Fruit fly (Drosophila melanogaster) whole organism, embryonic: ENCODE measurements around the gene mthl14.

Experiments used
- B-H2 ChIP-seq: fragments of 200-800 bp; sonication (Bioruptor generic); optimal IDR thresholded peaks from 2 replicates; lab custom pipeline; 2018; ENCODE audit warnings: missing biosample characterization, mild to moderate bottlenecking, missing genetic modification characterization
- CG10366 ChIP-seq: fragments of 200-800 bp; sonication (Bioruptor generic); IDR thresholded peaks from 2 replicates; pipeline ENCODE4 v1.3.6; 2022; ENCODE audit warnings: missing biosample characterization, missing genetic modification characterization
- CG10543 ChIP-seq: fragments of 200-800 bp; sonication (Bioruptor generic); optimal IDR thresholded peaks from 3 replicates; lab custom pipeline; 2017; ENCODE audit warnings: missing biosample characterization, mild to moderate bottlenecking, missing genetic modification characterization, moderate library complexity
- CG11560 ChIP-seq: fragments of 200-800 bp; sonication (Bioruptor generic); IDR thresholded peaks from 3 replicates; pipeline ENCODE4 v1.3.6; 2022; ENCODE audit warnings: missing biosample characterization, missing genetic modification characterization
- CG13123 ChIP-seq: fragments of 200-800 bp; sonication (Bioruptor generic); optimal IDR thresholded peaks from 2 replicates; lab custom pipeline; 2016; ENCODE audit warnings: missing biosample characterization, missing genetic modification characterization
- CG14050 ChIP-seq: fragments of 200-800 bp; sonication (Bioruptor generic); IDR thresholded peaks from 3 replicates; pipeline ENCODE4 v1.3.6; 2022; ENCODE audit warnings: missing biosample characterization, missing genetic modification characterization
- CG15514 ChIP-seq: fragments of 200-800 bp; sonication (Bioruptor generic); optimal IDR thresholded peaks from 3 replicates; lab custom pipeline; 2017; ENCODE audit warnings: missing biosample characterization, missing genetic modification characterization, mild to moderate bottlenecking, moderate library complexity, missing genetic modification reagents
- CG16813 ChIP-seq: fragments of 200-800 bp; sonication (Bioruptor generic); IDR thresholded peaks from 3 replicates; pipeline ENCODE4 v1.3.6; 2022; ENCODE audit warnings: missing biosample characterization, missing genetic modification characterization; ENCODE audit not compliant: partially characterized antibody
- CG17829 ChIP-seq: fragments of 200-800 bp; optimal IDR thresholded peaks from 2 replicates; lab custom pipeline; 2019; ENCODE audit warnings: missing biosample characterization, mild to moderate bottlenecking, missing genetic modification characterization, moderate library complexity
- CG18262 ChIP-seq: fragments of 200-800 bp; optimal IDR thresholded peaks from 3 replicates; lab custom pipeline; 2019; ENCODE audit warnings: missing biosample characterization, mild to moderate bottlenecking, missing genetic modification characterization, moderate library complexity
- CG2120 ChIP-seq: fragments of 200-800 bp; sonication (Bioruptor generic); optimal IDR thresholded peaks from 3 replicates; lab custom pipeline; 2016; ENCODE audit warnings: missing biosample characterization, missing genetic modification characterization
- CG34376 ChIP-seq: fragments of 200-800 bp; sonication (Bioruptor generic); optimal IDR thresholded peaks from 2 replicates; lab custom pipeline; 2018; ENCODE audit warnings: missing biosample characterization, mild to moderate bottlenecking, missing genetic modification characterization
- CG3726 ChIP-seq: fragments of 200-800 bp; sonication (Bioruptor generic); IDR thresholded peaks from 3 replicates; pipeline ENCODE4, ENCODE4 v1.3.6; 2022; ENCODE audit warnings: missing biosample characterization, missing genetic modification characterization
- CG4617 ChIP-seq: fragments of 200-800 bp; sonication (Bioruptor generic); optimal IDR thresholded peaks from 3 replicates; lab custom pipeline; 2016; ENCODE audit warnings: missing biosample characterization, missing genetic modification characterization, borderline replicate concordance
- CG4820 ChIP-seq: fragments of 200-800 bp; sonication (Bioruptor generic); optimal IDR thresholded peaks from 3 replicates; lab custom pipeline; 2016; ENCODE audit warnings: missing biosample characterization, missing genetic modification characterization
- CG7556 ChIP-seq: fragments of 200-800 bp; sonication (Bioruptor generic); optimal IDR thresholded peaks from 2 replicates; lab custom pipeline; 2017; ENCODE audit warnings: missing biosample characterization, mild to moderate bottlenecking, missing genetic modification characterization
- CG8290 ChIP-seq, 3 experiments: fragments of 200-800 bp; sonication (Bioruptor generic); optimal IDR thresholded peaks; 2 replicates each; lab custom pipeline; 2016 to 2019; ENCODE audit warnings: missing biosample characterization in 3 of 3, missing genetic modification characterization in 3 of 3, mild to moderate bottlenecking in 2 of 3, moderate library complexity in 1 of 3
- CG9437 ChIP-seq: fragments of 200-800 bp; sonication (Bioruptor generic); optimal IDR thresholded peaks from 2 replicates; lab custom pipeline; 2018; ENCODE audit warnings: missing biosample characterization, mild to moderate bottlenecking, missing genetic modification characterization
- Dad ChIP-seq: fragments of 200-800 bp; sonication (Bioruptor generic); optimal IDR thresholded peaks from 3 replicates; lab custom pipeline; 2016; ENCODE audit warnings: missing biosample characterization, missing genetic modification characterization
- E2f2 ChIP-seq: fragments of 200-800 bp; sonication (Bioruptor generic); IDR thresholded peaks from 2 replicates; pipeline ENCODE4 v1.3.6; 2022; ENCODE audit warnings: missing biosample characterization, missing genetic modification characterization
- Ets65A ChIP-seq: fragments of 200-800 bp; sonication (Bioruptor generic); peaks from one replicate; lab custom pipeline; 2016; ENCODE audit warnings: missing biosample characterization, missing genetic modification characterization
- Fer1 ChIP-seq: fragments of 200-800 bp; sonication (Bioruptor generic); optimal IDR thresholded peaks from 2 replicates; lab custom pipeline; 2017; ENCODE audit warnings: missing biosample characterization, mild to moderate bottlenecking, missing genetic modification characterization
- Fer2 ChIP-seq: fragments of 200-800 bp; sonication (Bioruptor generic); optimal IDR thresholded peaks from 2 replicates; lab custom pipeline; 2018; ENCODE audit warnings: missing biosample characterization, mild to moderate bottlenecking, missing genetic modification characterization, moderate library complexity
- HHEX ChIP-seq: fragments of 200-800 bp; sonication (Bioruptor generic); optimal IDR thresholded peaks from 3 replicates; lab custom pipeline; 2017; ENCODE audit warnings: missing biosample characterization, mild to moderate bottlenecking, missing genetic modification characterization, missing genetic modification reagents
- Hand ChIP-seq: fragments of 200-800 bp; sonication (Bioruptor generic); optimal IDR thresholded peaks from 2 replicates; lab custom pipeline; 2017; ENCODE audit warnings: mild to moderate bottlenecking, missing biosample characterization, missing genetic modification reagents, missing genetic modification characterization
- HmgZ ChIP-seq: fragments of 200-800 bp; sonication (Bioruptor generic); optimal IDR thresholded peaks from 2 replicates; lab custom pipeline; 2018; ENCODE audit warnings: missing biosample characterization, mild to moderate bottlenecking, missing genetic modification characterization
- MBD-R2 ChIP-seq: fragments of 200-800 bp; sonication (Bioruptor generic); IDR thresholded peaks from 2 replicates; pipeline ENCODE4 v1.3.6; 2022; ENCODE audit warnings: missing biosample characterization, missing genetic modification characterization
- Mad ChIP-seq: fragments of 200-800 bp; sonication (Bioruptor generic); optimal IDR thresholded peaks from 2 replicates; lab custom pipeline; 2016; ENCODE audit warnings: missing biosample characterization, missing genetic modification characterization
- Max ChIP-seq: fragments of 200-800 bp; sonication (Bioruptor generic); optimal IDR thresholded peaks from 2 replicates; lab custom pipeline; 2016; ENCODE audit warnings: missing biosample characterization, mild to moderate bottlenecking, missing genetic modification characterization
- Med ChIP-seq: fragments of 200-800 bp; sonication (Bioruptor generic); peaks from one replicate; lab custom pipeline; 2016; ENCODE audit warnings: missing biosample characterization, missing genetic modification characterization, mild to moderate bottlenecking, inconsistent platforms, moderate library complexity
- Oaz ChIP-seq: fragments of 200-800 bp; sonication (Bioruptor generic); IDR thresholded peaks from 2 replicates; pipeline ENCODE4 v1.3.6; 2022; ENCODE audit warnings: missing biosample characterization, missing genetic modification characterization
- Pdp1 ChIP-seq, 2 experiments: fragments of 200-800 bp; sonication (Bioruptor generic); optimal IDR thresholded peaks; 3 replicates each; lab custom pipeline; 2016; ENCODE audit warnings: missing biosample characterization in 2 of 2, missing genetic modification characterization in 2 of 2, mild to moderate bottlenecking in 1 of 2, moderate library complexity in 1 of 2
- Spps ChIP-seq: fragments of 200-800 bp; sonication (Bioruptor generic); optimal IDR thresholded peaks from 2 replicates; lab custom pipeline; 2018; ENCODE audit warnings: missing biosample characterization, mild to moderate bottlenecking, missing genetic modification characterization
- en ChIP-seq: fragments of 200-800 bp; sonication (Bioruptor generic); optimal IDR thresholded peaks from 2 replicates; lab custom pipeline; 2016; ENCODE audit warnings: missing biosample characterization, missing genetic modification characterization
- ind ChIP-seq: fragments of 200-800 bp; sonication (Bioruptor generic); optimal IDR thresholded peaks from 3 replicates; lab custom pipeline; 2016; ENCODE audit warnings: missing biosample characterization, missing genetic modification characterization
- jigr1 ChIP-seq: fragments of 200-800 bp; sonication (Bioruptor generic); IDR thresholded peaks from 3 replicates; pipeline ENCODE4 v1.3.6; 2022; ENCODE audit warnings: missing biosample characterization, missing genetic modification characterization
- otp ChIP-seq: fragments of 200-800 bp; sonication (Bioruptor generic); IDR thresholded peaks from 3 replicates; pipeline ENCODE4, ENCODE4 v1.3.6; 2022; ENCODE audit warnings: missing biosample characterization, missing genetic modification characterization
- peb ChIP-seq: fragments of 200-800 bp; sonication (Bioruptor generic); IDR thresholded peaks from 2 replicates; pipeline ENCODE4 v1.3.6; 2022; ENCODE audit warnings: missing biosample characterization, missing genetic modification characterization
- psq ChIP-seq: fragments of 200-800 bp; sonication (Bioruptor generic); optimal IDR thresholded peaks from 2 replicates; lab custom pipeline; 2017; ENCODE audit warnings: missing biosample characterization, missing genetic modification characterization
- rib ChIP-seq: fragments of 200-800 bp; sonication (Bioruptor generic); IDR thresholded peaks from 2 replicates; pipeline ENCODE4 v1.3.6; 2022; ENCODE audit warnings: missing biosample characterization, missing genetic modification characterization
- run ChIP-seq: fragments of 200-800 bp; sonication (Bioruptor generic); optimal IDR thresholded peaks from 3 replicates; lab custom pipeline; 2018; ENCODE audit warnings: missing biosample characterization, mild to moderate bottlenecking, missing genetic modification characterization
- slbo ChIP-seq: fragments of 200-800 bp; sonication (Bioruptor generic); IDR thresholded peaks from 2 replicates; pipeline ENCODE4 v1.3.6; 2022; ENCODE audit warnings: missing biosample characterization, missing genetic modification characterization
- sob ChIP-seq: fragments of 200-800 bp; sonication (Bioruptor generic); IDR thresholded peaks from 2 replicates; pipeline ENCODE4 v1.3.6; 2022; ENCODE audit warnings: missing biosample characterization, missing genetic modification characterization
- stc ChIP-seq: fragments of 200-800 bp; sonication (Bioruptor generic); IDR thresholded peaks from 2 replicates; pipeline ENCODE4 v1.3.6; 2022; ENCODE audit warnings: missing biosample characterization, missing genetic modification characterization
- stwl ChIP-seq: fragments of 200-800 bp; sonication (Bioruptor generic); optimal IDR thresholded peaks from 3 replicates; lab custom pipeline; 2018; ENCODE audit warnings: missing biosample characterization, mild to moderate bottlenecking, missing genetic modification characterization, moderate library complexity
- tgo ChIP-seq: fragments of 200-800 bp; sonication (Bioruptor generic); IDR thresholded peaks from 3 replicates; pipeline ENCODE4 v1.3.6; 2022; ENCODE audit warnings: missing biosample characterization, missing genetic modification characterization
- tin ChIP-seq: fragments of 200-800 bp; sonication (Bioruptor generic); optimal IDR thresholded peaks from 3 replicates; lab custom pipeline; 2016; ENCODE audit warnings: missing biosample characterization, missing genetic modification characterization
- trem ChIP-seq: fragments of 200-800 bp; optimal IDR thresholded peaks from 3 replicates; lab custom pipeline; 2019; ENCODE audit warnings: missing biosample characterization, mild to moderate bottlenecking, missing genetic modification characterization, moderate library complexity
- trh ChIP-seq: fragments of 200-800 bp; sonication (Bioruptor generic); optimal IDR thresholded peaks from 2 replicates; lab custom pipeline; 2016; ENCODE audit warnings: missing biosample characterization, missing genetic modification characterization
- vvl ChIP-seq: fragments of 200-800 bp; sonication (Bioruptor generic); IDR thresholded peaks from 2 replicates; pipeline ENCODE4 v1.3.6; 2022; ENCODE audit warnings: missing biosample characterization, missing genetic modification characterization
- wdn ChIP-seq: fragments of 200-800 bp; sonication (Bioruptor generic); IDR thresholded peaks from 2 replicates; pipeline ENCODE4 v1.3.6; 2022; ENCODE audit warnings: missing biosample characterization, missing genetic modification characterization

mthl14 gene

DNA sequence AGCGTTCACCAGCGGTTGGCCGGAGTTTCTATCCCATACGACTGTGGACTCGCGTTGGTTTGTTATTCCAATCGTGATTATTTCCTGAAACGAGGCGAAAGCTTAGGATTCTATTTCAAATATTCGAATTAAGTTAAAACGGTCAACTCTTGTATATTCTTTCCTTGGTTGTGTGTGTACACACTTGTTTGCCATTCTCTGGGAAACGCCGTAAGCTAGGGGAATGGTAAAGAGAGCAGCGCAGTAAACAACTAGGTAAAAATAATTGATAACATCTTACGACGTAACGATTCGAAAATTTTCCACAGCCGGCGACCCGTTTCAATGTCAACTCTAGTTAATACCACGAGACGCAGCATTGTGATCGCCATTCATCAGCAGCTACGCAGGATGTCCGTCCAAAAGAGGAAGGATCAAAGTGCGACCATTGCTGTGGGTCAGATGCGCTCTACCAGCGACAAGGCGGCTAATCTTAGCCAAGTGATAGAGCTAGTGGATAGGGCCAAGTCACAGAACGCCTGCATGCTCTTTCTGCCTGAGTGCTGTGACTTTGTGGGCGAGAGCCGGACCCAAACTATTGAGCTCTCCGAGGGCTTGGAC is 43.7 kb upstream of the mthl14 start, which contains the start of gene NitFhit (continued):
- TF ChIP-seq CG9437 (peak; percentile 96), Med (GFP tag; lab: Kevin White, UChicago) (peak; percentile 48), CG16813 (GFP tag; lab: Robert Waterston, UW) (no peak), HHEX (GFP tag; lab: Kevin White, UChicago) (no peak), run (no peak), Fer1 (GFP tag; lab: Kevin White, UChicago) (peak; percentile 10), en (GFP tag; lab: Kevin White, UChicago) (no peak), CG2120 (GFP tag; lab: Kevin White, UChicago) (peak; percentile 15), CG17829 (tag; lab: Kevin White, UChicago) (no peak), Hand (GFP tag; lab: Kevin White, UChicago) (no peak), stwl (tag; lab: Kevin White, UChicago) (peak; percentile 31), tgo (no peak), wdn (GFP tag; lab: Robert Waterston, UW) (no peak), vvl (no peak), Dad (GFP tag; lab: Kevin White, UChicago) (no peak), Fer2 (tag; lab: Kevin White, UChicago) (no peak), Max (no peak), Spps (tag; lab: Kevin White, UChicago) (no peak), CG14050 (no peak), CG18262 (tag; lab: Kevin White, UChicago) (no peak), Ets65A (GFP tag; lab: Kevin White, UChicago) (no peak), otp (GFP tag; lab: Robert Waterston, UW) (no peak), CG7556 (no peak), CG4617 (GFP tag; lab: Kevin White, UChicago) (peak; percentile 34), peb (GFP tag; lab: Robert Waterston, UW) (no peak), E2f2 (GFP tag; lab: Robert Waterston, UW) (peak; percentile 54), Pdp1 (GFP tag; optimal IDR thresholded peaks at IDR 0.05; lab: Kevin White, UChicago) (peak in 1 of 2 experiments; percentile 89), CG10366 (GFP tag; lab: Robert Waterston, UW) (no peak), trh (no peak), Oaz (GFP tag; lab: Robert Waterston, UW) (no peak), CG8290 (GFP tag; optimal IDR thresholded peaks at IDR 0.05; lab: Kevin White, UChicago) (no peak), CG8290 (tag; optimal IDR thresholded peaks at IDR 0.05; lab: Kevin White, UChicago) (peak in 1 of 2 experiments; percentile 17), rib (no peak), MBD-R2 (GFP tag; lab: Robert Waterston, UW) (peak; percentile 72), stc (no peak), CG3726 (GFP tag; lab: Robert Waterston, UW) (no peak), slbo (GFP tag; lab: Robert Waterston, UW) (0 out of 2 replicates have a peak, but pooled peaks have one; percentile 4), CG13123 (no peak), psq (GFP tag; lab: Kevin White, UChicago) (no peak), CG11560 (tag; lab: Robert Waterston, UW) (no peak), HmgZ (tag; lab: Kevin White, UChicago) (peak; percentile 34), CG15514 (GFP tag; lab: Kevin White, UChicago) (peak; percentile 7), CG10543 (GFP tag; lab: Kevin White, UChicago) (peak; percentile 8), trem (tag; lab: Kevin White, UChicago) (no peak), tin (GFP tag; lab: Kevin White, UChicago) (no peak), sob (GFP tag; lab: Robert Waterston, UW) (no peak), CG4820 (GFP tag; lab: Kevin White, UChicago) (peak; percentile 87), ind (GFP tag; lab: Kevin White, UChicago) (no peak), B-H2 (GFP tag; lab: Kevin White, UChicago) (peak; percentile 34), jigr1 (no peak), CG34376 (GFP tag; lab: Kevin White, UChicago) (peak; percentile 39), Mad (GFP tag; lab: Kevin White, UChicago) (no peak)
